Fruit fly (Drosophila melanogaster) whole organism, prepupa: ENCODE results near the gene CG3348.

Source experiments
- Blimp-1 ChIP-seq: fragments of 200-800 bp; sonication (Bioruptor generic); optimal IDR thresholded peaks from 3 replicates; lab custom pipeline; 2017; ENCODE audit warnings: missing biosample characterization, missing genetic modification characterization, mild to moderate bottlenecking, moderate library complexity, missing genetic modification reagents
- CG10669 ChIP-seq: fragments of 200-800 bp; sonication (Bioruptor generic); optimal IDR thresholded peaks from 3 replicates; lab custom pipeline; 2018; ENCODE audit warnings: missing biosample characterization, mild to moderate bottlenecking, missing genetic modification characterization, moderate library complexity
- CG11294 ChIP-seq: fragments of 200-800 bp; sonication (Bioruptor generic); IDR thresholded peaks from 2 replicates; pipeline ENCODE4 v1.3.6; 2022; ENCODE audit warnings: missing biosample characterization, missing genetic modification characterization
- CG11902 ChIP-seq: fragments of 200-800 bp; sonication (Bioruptor generic); optimal IDR thresholded peaks from 3 replicates; lab custom pipeline; 2016; ENCODE audit warnings: missing biosample characterization, missing genetic modification characterization
- CG1621 ChIP-seq: fragments of 200-800 bp; sonication (Bioruptor generic); optimal IDR thresholded peaks from 3 replicates; lab custom pipeline; 2018; ENCODE audit warnings: missing biosample characterization, mild to moderate bottlenecking, missing genetic modification characterization
- CG16779 ChIP-seq: fragments of 200-800 bp; sonication (Bioruptor generic); optimal IDR thresholded peaks from 3 replicates; lab custom pipeline; 2017; ENCODE audit warnings: missing biosample characterization, mild to moderate bottlenecking, missing genetic modification characterization
- CG3032 ChIP-seq: fragments of 200-800 bp; optimal IDR thresholded peaks from 2 replicates; lab custom pipeline; 2019; ENCODE audit warnings: missing biosample characterization, mild to moderate bottlenecking, missing genetic modification characterization, moderate library complexity
- CG32006 ChIP-seq: fragments of 200-800 bp; sonication (Bioruptor generic); optimal IDR thresholded peaks from 3 replicates; lab custom pipeline; 2017; ENCODE audit warnings: missing biosample characterization, mild to moderate bottlenecking, missing genetic modification characterization
- CG34406 ChIP-seq: fragments of 200-800 bp; sonication (Bioruptor generic); optimal IDR thresholded peaks from 3 replicates; lab custom pipeline; 2016; ENCODE audit warnings: missing biosample characterization, missing genetic modification characterization
- CG4318 ChIP-seq: fragments of 200-800 bp; sonication (Bioruptor generic); optimal IDR thresholded peaks from 3 replicates; lab custom pipeline; 2017; ENCODE audit warnings: missing biosample characterization, mild to moderate bottlenecking, missing genetic modification characterization
- CG6276 ChIP-seq: fragments of 200-800 bp; sonication (Bioruptor generic); optimal IDR thresholded peaks from 2 replicates; lab custom pipeline; 2017; ENCODE audit warnings: missing biosample characterization, mild to moderate bottlenecking, missing genetic modification characterization
- CG6808 ChIP-seq: fragments of 200-800 bp; sonication (Bioruptor generic); optimal IDR thresholded peaks from 3 replicates; lab custom pipeline; 2017; ENCODE audit warnings: missing biosample characterization, missing genetic modification characterization, mild to moderate bottlenecking, moderate library complexity, missing genetic modification reagents
- CG6854 ChIP-seq: fragments of 200-800 bp; sonication (Bioruptor generic); optimal IDR thresholded peaks from 2 replicates; lab custom pipeline; 2017; ENCODE audit warnings: missing biosample characterization, mild to moderate bottlenecking, missing genetic modification characterization
- CG7368 ChIP-seq: fragments of 200-800 bp; sonication (Bioruptor generic); optimal IDR thresholded peaks from 3 replicates; lab custom pipeline; 2016; ENCODE audit warnings: missing biosample characterization, missing genetic modification characterization
- CG8119 ChIP-seq: fragments of 200-800 bp; sonication (Bioruptor generic); IDR thresholded peaks from 3 replicates; pipeline ENCODE4 v1.3.6; 2022; ENCODE audit warnings: missing biosample characterization, missing genetic modification characterization
- CG9139 ChIP-seq: fragments of 200-800 bp; sonication (Bioruptor generic); optimal IDR thresholded peaks from 3 replicates; lab custom pipeline; 2017; ENCODE audit warnings: missing biosample characterization, mild to moderate bottlenecking, missing genetic modification characterization
- Eip75B ChIP-seq: fragments of 200-800 bp; sonication (Bioruptor generic); optimal IDR thresholded peaks from 3 replicates; lab custom pipeline; 2016; ENCODE audit warnings: missing biosample characterization, missing genetic modification characterization
- Eip93F ChIP-seq: fragments of 200-800 bp; sonication (Bioruptor generic); optimal IDR thresholded peaks from 2 replicates; lab custom pipeline; 2016; ENCODE audit warnings: missing biosample characterization, mild to moderate bottlenecking, missing genetic modification characterization
- Ets21C ChIP-seq: fragments of 200-800 bp; sonication (Bioruptor generic); optimal IDR thresholded peaks from 3 replicates; lab custom pipeline; 2016; ENCODE audit warnings: missing biosample characterization, missing genetic modification characterization
- Gug ChIP-seq: fragments of 200-800 bp; sonication (Bioruptor generic); IDR thresholded peaks from 2 replicates; pipeline ENCODE4 v1.3.6; 2022; ENCODE audit warnings: missing biosample characterization, missing genetic modification characterization
- Hr38 ChIP-seq: sonication (Bioruptor generic); optimal IDR thresholded peaks from 2 replicates; lab custom pipeline; 2016; ENCODE audit warnings: missing biosample characterization, missing genetic modification characterization
- Hr39 ChIP-seq: fragments of 200-800 bp; sonication (Bioruptor generic); optimal IDR thresholded peaks from 2 replicates; lab custom pipeline; 2016; ENCODE audit warnings: missing biosample characterization, missing genetic modification characterization
- Met ChIP-seq: fragments of 200-800 bp; sonication (Bioruptor generic); optimal IDR thresholded peaks from 3 replicates; lab custom pipeline; 2016; ENCODE audit warnings: missing biosample characterization, missing genetic modification characterization
- OdsH ChIP-seq: fragments of 200-800 bp; sonication (Bioruptor generic); optimal IDR thresholded peaks from 3 replicates; lab custom pipeline; 2016; ENCODE audit warnings: missing biosample characterization, missing genetic modification characterization
- Smox ChIP-seq: fragments of 200-800 bp; sonication (Bioruptor generic); optimal IDR thresholded peaks from 3 replicates; lab custom pipeline; 2016; ENCODE audit warnings: missing biosample characterization, missing genetic modification characterization
- Sox102F ChIP-seq: fragments of 200-800 bp; sonication (Bioruptor generic); optimal IDR thresholded peaks from 2 replicates; lab custom pipeline; 2016; ENCODE audit warnings: missing biosample characterization, mild to moderate bottlenecking, missing genetic modification characterization
- Sox15 ChIP-seq: fragments of 200-800 bp; sonication (Bioruptor generic); optimal IDR thresholded peaks from 3 replicates; lab custom pipeline; 2016; ENCODE audit warnings: missing biosample characterization, missing genetic modification characterization
- achi ChIP-seq: fragments of 200-800 bp; sonication (Bioruptor generic); optimal IDR thresholded peaks from 3 replicates; lab custom pipeline; 2016; ENCODE audit warnings: missing biosample characterization, missing genetic modification characterization
- acj6 ChIP-seq: fragments of 200-800 bp; sonication (Bioruptor generic); optimal IDR thresholded peaks from 3 replicates; lab custom pipeline; 2016; ENCODE audit warnings: missing biosample characterization, missing genetic modification characterization
- cyc ChIP-seq: fragments of 200-800 bp; sonication (Bioruptor generic); optimal IDR thresholded peaks from 3 replicates; lab custom pipeline; 2016; ENCODE audit warnings: missing biosample characterization, missing genetic modification characterization
- dac ChIP-seq: fragments of 200-800 bp; sonication (Bioruptor generic); optimal IDR thresholded peaks from 2 replicates; lab custom pipeline; 2017; ENCODE audit warnings: missing biosample characterization, mild to moderate bottlenecking, missing genetic modification characterization
- eg ChIP-seq: fragments of 200-800 bp; sonication (Bioruptor generic); IDR thresholded peaks from 3 replicates; pipeline ENCODE4 v1.3.6; 2022; ENCODE audit warnings: missing biosample characterization, missing genetic modification characterization
- esn ChIP-seq: fragments of 200-800 bp; sonication (Bioruptor generic); optimal IDR thresholded peaks from 2 replicates; lab custom pipeline; 2016; ENCODE audit warnings: missing biosample characterization, mild to moderate bottlenecking, missing genetic modification characterization, moderate library complexity
- fkh ChIP-seq: fragments of 200-800 bp; sonication (Bioruptor generic); optimal IDR thresholded peaks from 3 replicates; lab custom pipeline; 2017; ENCODE audit warnings: missing biosample characterization, mild to moderate bottlenecking, missing genetic modification characterization, moderate library complexity
- lz ChIP-seq: fragments of 200-800 bp; sonication (Bioruptor generic); optimal IDR thresholded peaks from 3 replicates; lab custom pipeline; 2016; ENCODE audit warnings: missing biosample characterization, missing genetic modification characterization
- net ChIP-seq: fragments of 200-800 bp; sonication (Bioruptor generic); optimal IDR thresholded peaks from 3 replicates; lab custom pipeline; 2016; ENCODE audit warnings: missing biosample characterization, missing genetic modification characterization
- pdm3 ChIP-seq: fragments of 200-800 bp; sonication (Bioruptor generic); optimal IDR thresholded peaks from 3 replicates; lab custom pipeline; 2016; ENCODE audit warnings: missing biosample characterization, missing genetic modification characterization
- salr ChIP-seq, 2 experiments: fragments of 200-800 bp; sonication (Bioruptor generic); optimal IDR thresholded peaks; 3 replicates each; lab custom pipeline; 2016 to 2018; ENCODE audit warnings: missing biosample characterization in 2 of 2, missing genetic modification characterization in 2 of 2, mild to moderate bottlenecking in 1 of 2
- spab ChIP-seq: fragments of 200-800 bp; sonication (Bioruptor generic); optimal IDR thresholded peaks from 2 replicates; lab custom pipeline; 2017; ENCODE audit warnings: missing biosample characterization, mild to moderate bottlenecking, missing genetic modification characterization, missing genetic modification reagents
- ss ChIP-seq, 2 experiments: fragments of 200-800 bp; sonication (Bioruptor generic); optimal IDR thresholded peaks; 2 replicates in 1 of 2; 3 replicates in 1 of 2; lab custom pipeline; 2017 to 2018; ENCODE audit warnings: mild to moderate bottlenecking in 2 of 2, missing biosample characterization in 2 of 2, missing genetic modification characterization in 2 of 2, moderate library complexity in 1 of 2
- topi ChIP-seq: fragments of 200-800 bp; sonication (Bioruptor generic); optimal IDR thresholded peaks from 3 replicates; lab custom pipeline; 2016; ENCODE audit warnings: missing biosample characterization, missing genetic modification characterization
- vri ChIP-seq: fragments of 200-800 bp; sonication (Bioruptor generic); optimal IDR thresholded peaks from 3 replicates; lab custom pipeline; 2016; ENCODE audit warnings: missing biosample characterization, mild to moderate bottlenecking, missing genetic modification characterization

Gene CG3348

dm6 chr3R:27288202-27289135 lies 3.5 kb downstream of the CG3348 start, which contains the start of the genes bigmax and Hmu (continued):
- TF ChIP-seq Blimp-1 (no peak), achi (peak; percentile 75), Hr38 (GFP tag; lab: Kevin White, UChicago) (no peak), CG7368 (GFP tag; lab: Kevin White, UChicago) (peak; percentile 69), Sox15 (peak; percentile 80), CG32006 (GFP tag; lab: Kevin White, UChicago) (peak; percentile 77), ss (GFP tag; optimal IDR thresholded peaks at IDR 0.05; lab: Kevin White, UChicago) (peak in 1 of 2 experiments; percentile 69), Eip93F (GFP tag; lab: Kevin White, UChicago) (no peak), Ets21C (GFP tag; lab: Kevin White, UChicago) (peak; percentile 80), Smox (GFP tag; lab: Kevin White, UChicago) (peak; percentile 79)

dm6 chr3R:27283645-27284044 lies 8.4 kb downstream of the CG3348 start, which contains the start of gene CG3368:
CG3368 (plus strand) TSS chr3R:27283780.
- TF ChIP-seq CG1621 (tag; lab: Kevin White, UChicago) (peak; percentile 2), Eip93F (GFP tag; lab: Kevin White, UChicago) (peak; percentile 9), Met (no peak), CG6808 (GFP tag; lab: Kevin White, UChicago) (peak; percentile 71), Sox102F (GFP tag; lab: Kevin White, UChicago) (no peak), CG3032 (tag; lab: Kevin White, UChicago) (no peak), net (GFP tag; lab: Kevin White, UChicago) (no peak), Hr38 (GFP tag; lab: Kevin White, UChicago) (no peak), acj6 (GFP tag; lab: Kevin White, UChicago) (no peak), CG11294 (GFP tag; lab: Robert Waterston, UW) (no peak), CG4318 (no peak), CG11902 (no peak)

dm6 chr3R:27282286-27282685 lies 9.7 kb downstream of the CG3348 start, which contains the start of gene mrt:
mrt (minus strand) TSS chr3R:27282661.
- no peak for TF ChIP-seq CG16779
- peak; percentile 53 for TF ChIP-seq Sox102F (GFP tag; lab: Kevin White, UChicago)
- no peak for TF ChIP-seq Eip93F (GFP tag; lab: Kevin White, UChicago)
- peak; percentile 48 for TF ChIP-seq Sox15
- TF ChIP-seq Hr39 (GFP tag; lab: Kevin White, UChicago) = peak; percentile 65
- no peak for TF ChIP-seq fkh (GFP tag; lab: Kevin White, UChicago)
- TF ChIP-seq Eip75B (GFP tag; lab: Kevin White, UChicago) = peak; percentile 55
- TF ChIP-seq CG4318 = peak; percentile 52
- peak; percentile 31 for TF ChIP-seq vri (GFP tag; lab: Kevin White, UChicago)
- peak; percentile 51 for TF ChIP-seq net (GFP tag; lab: Kevin White, UChicago)
- TF ChIP-seq salr (GFP tag; optimal IDR thresholded peaks at IDR 0.05; lab: Kevin White, UChicago) = peak; percentile 15 to 71
- peak; percentile 70 for TF ChIP-seq pdm3 (GFP tag; lab: Kevin White, UChicago)
- peak; percentile 26; the same call in 1 of the 2 replicates for TF ChIP-seq CG11294 (GFP tag; lab: Robert Waterston, UW)
- TF ChIP-seq topi = peak; percentile 61
- TF ChIP-seq CG9139 (GFP tag; lab: Kevin White, UChicago) = peak; percentile 32
- peak; percentile 52 for TF ChIP-seq lz (GFP tag; lab: Kevin White, UChicago)
- no peak for TF ChIP-seq CG1621 (tag; lab: Kevin White, UChicago)
- peak; percentile 5 for TF ChIP-seq Blimp-1
- no peak for TF ChIP-seq dac
- TF ChIP-seq CG34406 = peak; percentile 14
- peak; percentile 28 for TF ChIP-seq spab (GFP tag; lab: Kevin White, UChicago)
- peak; percentile 66 for TF ChIP-seq esn (GFP tag; lab: Kevin White, UChicago)
- TF ChIP-seq OdsH (GFP tag; lab: Kevin White, UChicago) = peak; percentile 72
- TF ChIP-seq cyc (GFP tag; lab: Kevin White, UChicago) = peak; percentile 58
- no peak for TF ChIP-seq ss (GFP tag; optimal IDR thresholded peaks at IDR 0.05; lab: Kevin White, UChicago)
- TF ChIP-seq CG10669 = peak; percentile 60
- TF ChIP-seq Gug (GFP tag; lab: Robert Waterston, UW) = peak; percentile 36; the same call in 1 of the 2 replicates
- TF ChIP-seq CG8119 (GFP tag; lab: Robert Waterston, UW) = peak; percentile 61; the same call in 2 of the 3 replicates
- peak; percentile 54 for TF ChIP-seq Smox (GFP tag; lab: Kevin White, UChicago)
- TF ChIP-seq eg (GFP tag; lab: Robert Waterston, UW) = peak; percentile 66; the same call in 2 of the 3 replicates
- TF ChIP-seq CG6854 (GFP tag; lab: Kevin White, UChicago) = no peak
- TF ChIP-seq Met = peak; percentile 48
- peak; percentile 62 for TF ChIP-seq CG6276 (GFP tag; lab: Kevin White, UChicago)
- peak; percentile 60 for TF ChIP-seq CG3032 (tag; lab: Kevin White, UChicago)
